Worm (Caenorhabditis elegans) whole organism, L4 larva: Measurements from ENCODE around the gene gst-8.
A peak's percentile ranks its signal among the peaks of the same experiment; 100 is the strongest.

Experiments used
- D1046.2 ChIP-seq: fragments of 200-800 bp; sonication (Bioruptor generic); IDR thresholded peaks from 2 replicates; pipeline ENCODE4 v1.3.6; 2022; ENCODE audit warnings: missing genetic modification characterization, missing compliant biosample characterization
- F26F4.8 ChIP-seq: fragments of 200-800 bp; sonication (Bioruptor generic); conservative IDR thresholded peaks from 2 replicates; pipeline ENCODE4 v1.3.6; 2022; ENCODE audit warnings: missing genetic modification characterization, missing compliant biosample characterization
- F49E8.2 ChIP-seq: sonication (generic microtip); optimal IDR thresholded peaks from 2 replicates; lab custom pipeline; 2016; ENCODE audit warnings: missing compliant biosample characterization, mild to moderate bottlenecking, missing genetic modification characterization, borderline replicate concordance
- T26A8.4 ChIP-seq: fragments of 200-800 bp; sonication (Bioruptor generic); IDR thresholded peaks from 2 replicates; pipeline ENCODE4 v1.3.6; 2022; ENCODE audit warnings: missing genetic modification characterization, missing compliant biosample characterization
- Y48G9A.11 ChIP-seq: fragments of 200-800 bp; sonication (Bioruptor generic); IDR thresholded peaks from 2 replicates; pipeline ENCODE4 v1.3.6; 2022; ENCODE audit warnings: missing genetic modification reagents, missing genetic modification characterization, missing compliant biosample characterization
- ZK337.2 ChIP-seq: fragments of 200-800 bp; sonication (Bioruptor generic); IDR thresholded peaks from 2 replicates; pipeline ENCODE4 v1.3.6; 2022; ENCODE audit warnings: missing genetic modification reagents, missing genetic modification characterization, missing compliant biosample characterization
- ceh-32 ChIP-seq: sonication (generic microtip); optimal IDR thresholded peaks from 2 replicates; lab custom pipeline; 2016; ENCODE audit warnings: mild to moderate bottlenecking, missing genetic modification characterization, missing compliant biosample characterization; ENCODE audit not compliant: poor library complexity
- ceh-82 ChIP-seq: sonication (generic microtip); optimal IDR thresholded peaks from 2 replicates; lab custom pipeline; 2017; ENCODE audit warnings: missing biosample characterization, missing genetic modification characterization
- ctbp-1 ChIP-seq: fragments of 200-800 bp; sonication (Bioruptor generic); IDR thresholded peaks from 2 replicates; pipeline ENCODE4 v1.3.6; 2022; ENCODE audit warnings: missing genetic modification reagents, missing genetic modification characterization, missing compliant biosample characterization
- daf-16 ChIP-seq, 3 experiments: sonication (generic microtip); optimal IDR thresholded peaks; 2 replicates each; lab custom pipeline; 2016 to 2017; ENCODE audit warnings: missing genetic modification characterization in 3 of 3, missing genetic modification reagents in 3 of 3, mild to moderate bottlenecking in 2 of 3, missing compliant biosample characterization in 2 of 3, missing biosample characterization in 1 of 3, moderate library complexity in 1 of 3
- dmd-6 ChIP-seq: fragments of 200-800 bp; sonication (Bioruptor generic); IDR thresholded peaks from 2 replicates; pipeline ENCODE4 v1.3.6; 2022; ENCODE audit warnings: missing genetic modification reagents, missing genetic modification characterization, missing compliant biosample characterization
- egl-43 ChIP-seq: fragments of 200-800 bp; sonication (Bioruptor generic); IDR thresholded peaks from 2 replicates; pipeline ENCODE4 v1.3.6; 2022; ENCODE audit warnings: missing genetic modification reagents, missing genetic modification characterization, missing compliant biosample characterization
- fkh-10 ChIP-seq: fragments of 150-350 bp; optimal IDR thresholded peaks from 2 replicates; lab custom pipeline; 2014; ENCODE audit warnings: missing biosample characterization, missing genetic modification reagents, missing genetic modification characterization
- hmg-1.1 ChIP-seq: fragments of 200-800 bp; sonication (Bioruptor generic); IDR thresholded peaks from 2 replicates; pipeline ENCODE4 v1.3.6; 2022; ENCODE audit warnings: missing genetic modification reagents, missing genetic modification characterization, missing compliant biosample characterization
- lin-15B ChIP-seq: fragments of 150-350 bp; sonication (generic microtip); optimal IDR thresholded peaks from 3 replicates; lab custom pipeline; 2014; ENCODE audit warnings: missing biosample characterization, missing genetic modification characterization
- lsy-2 ChIP-seq, 2 experiments: fragments of 150-350 bp in 1 of 2; sonication (generic microtip) in 1 of 2; optimal IDR thresholded peaks; 2 replicates each; lab custom pipeline; 2014 to 2017; ENCODE audit warnings: missing biosample characterization in 2 of 2, missing genetic modification characterization in 2 of 2
- madf-5 ChIP-seq, 2 experiments: fragments of 200-800 bp; sonication (Bioruptor generic); IDR thresholded peaks; 2 replicates each; pipeline ENCODE4 v1.3.6; 2022; ENCODE audit warnings: missing compliant biosample characterization in 2 of 2, missing genetic modification characterization in 2 of 2
- mep-1 ChIP-seq: fragments of 150-350 bp; sonication (generic microtip); optimal IDR thresholded peaks from 3 replicates; lab custom pipeline; 2014; ENCODE audit warnings: missing biosample characterization, missing genetic modification characterization
- mes-2 ChIP-seq: sonication (generic microtip); optimal IDR thresholded peaks from 2 replicates; lab custom pipeline; 2016; ENCODE audit warnings: missing genotype, mild to moderate bottlenecking, missing genetic modification characterization, missing compliant biosample characterization; ENCODE audit not compliant: poor library complexity, severe bottlenecking
- pha-4 ChIP-seq, 2 experiments: fragments of 150-350 bp in 1 of 2; fragments of 200-800 bp in 1 of 2; sonication (Bioruptor generic) in 1 of 2; IDR thresholded peaks in 1 of 2; optimal IDR thresholded peaks in 1 of 2; 2 replicates each; pipeline versions ENCODE4 v1.3.6 to Lab custom; 2014 to 2022; ENCODE audit warnings: missing genetic modification characterization in 2 of 2, missing genetic modification reagents in 2 of 2, missing biosample characterization in 1 of 2, missing compliant biosample characterization in 1 of 2
- set-16 ChIP-seq: fragments of 200-800 bp; sonication (Bioruptor generic); IDR thresholded peaks from 2 replicates; pipeline ENCODE4 v1.3.6; 2022; ENCODE audit warnings: missing genetic modification reagents, missing genetic modification characterization, missing compliant biosample characterization
- skn-1 ChIP-seq: fragments of 150-350 bp; optimal IDR thresholded peaks from 2 replicates; lab custom pipeline; 2014; ENCODE audit warnings: missing biosample characterization, missing genetic modification characterization
- snpc-4 ChIP-seq: fragments of 150-350 bp; optimal IDR thresholded peaks from 2 replicates; lab custom pipeline; 2014; ENCODE audit warnings: missing biosample characterization, missing genetic modification characterization
- spr-1 ChIP-seq: sonication (generic microtip); optimal IDR thresholded peaks from 2 replicates; lab custom pipeline; 2016; ENCODE audit warnings: mild to moderate bottlenecking, missing genetic modification characterization, missing compliant biosample characterization
- spr-3 ChIP-seq: fragments of 200-800 bp; sonication (Bioruptor generic); optimal IDR thresholded peaks from 2 replicates; lab custom pipeline; 2018; ENCODE audit warnings: mild to moderate bottlenecking, missing genetic modification characterization, missing compliant biosample characterization
- unc-130 ChIP-seq: sonication (generic microtip); optimal IDR thresholded peaks from 2 replicates; lab custom pipeline; 2016; ENCODE audit warnings: missing genetic modification reagents, missing genetic modification characterization, missing compliant biosample characterization
- unc-62 ChIP-seq, 3 experiments: fragments of 150-350 bp in 1 of 3; sonication (generic microtip); optimal IDR thresholded peaks in 2 of 3; peaks in 1 of 3; 1 replicate in 1 of 3; 2 replicates in 2 of 3; lab custom pipeline; 2014 to 2017; ENCODE audit warnings: missing biosample characterization in 3 of 3, missing genetic modification characterization in 3 of 3, missing genetic modification reagents in 3 of 3, missing genotype in 1 of 3
- vab-7 ChIP-seq: fragments of 200-800 bp; sonication (Bioruptor generic); IDR thresholded peaks from 2 replicates; pipeline ENCODE4 v1.3.6; 2022; ENCODE audit warnings: missing genetic modification reagents, missing genetic modification characterization, missing compliant biosample characterization
- zag-1 ChIP-seq: fragments of 150-350 bp; optimal IDR thresholded peaks from 2 replicates; lab custom pipeline; 2014; ENCODE audit warnings: missing biosample characterization, missing genetic modification characterization

Gene gst-8

ce11 chrII:4869793-4870343 is 13.6 kb upstream of the gst-8 start (continued):
- TF ChIP-seq pha-4 (GFP tag; IDR thresholded peaks at IDR 0.05; lab: Robert Waterston, UW) = no peak; the same call in 1 of the 2 replicates
- no peak for TF ChIP-seq pha-4 (tag; optimal IDR thresholded peaks at IDR 0.05; lab: Kevin White, UChicago)
- TF ChIP-seq lin-15B (tag; lab: Kevin White, UChicago) = no peak
- TF ChIP-seq dmd-6 (GFP tag; lab: Robert Waterston, UW) = no peak
- TF ChIP-seq egl-43 (GFP tag; lab: Robert Waterston, UW) = 0 out of 2 replicates have a peak, but pooled peaks have one; percentile 33
- TF ChIP-seq ctbp-1 (GFP tag; lab: Robert Waterston, UW) = 0 out of 2 replicates have a peak, but pooled peaks have one; percentile 29
- TF ChIP-seq set-16 = peak; percentile 98
- TF ChIP-seq spr-1 = no peak
- TF ChIP-seq hmg-1.1 (GFP tag; lab: Robert Waterston, UW) = no peak
- TF ChIP-seq mes-2 (tag; lab: Kevin White, UChicago) = no peak
- no peak for TF ChIP-seq vab-7

ce11 chrII:4870691-4871090 is 12.8 kb upstream of the gst-8 start, which contains the start of gene col-20:
col-20 (minus strand) TSS chrII:4870791.
- TF ChIP-seq snpc-4 (tag; lab: Kevin White, UChicago) (no peak), spr-3 (GFP tag; lab: Kevin White, UChicago) (no peak), unc-130 (GFP tag; lab: Kevin White, UChicago) (no peak), T26A8.4 (GFP tag; lab: Robert Waterston, UW) (no peak), Y48G9A.11 (no peak), fkh-10 (GFP tag; lab: Kevin White, UChicago) (no peak), unc-62 (GFP tag; optimal IDR thresholded peaks at IDR 0.05 in 1 of 2; lab: Kevin White, UChicago) (no peak), unc-62 (tag; optimal IDR thresholded peaks at IDR 0.05; lab: Kevin White, UChicago) (no peak), mep-1 (no peak), D1046.2 (no peak), skn-1 (tag; lab: Kevin White, UChicago) (no peak)

DNA sequence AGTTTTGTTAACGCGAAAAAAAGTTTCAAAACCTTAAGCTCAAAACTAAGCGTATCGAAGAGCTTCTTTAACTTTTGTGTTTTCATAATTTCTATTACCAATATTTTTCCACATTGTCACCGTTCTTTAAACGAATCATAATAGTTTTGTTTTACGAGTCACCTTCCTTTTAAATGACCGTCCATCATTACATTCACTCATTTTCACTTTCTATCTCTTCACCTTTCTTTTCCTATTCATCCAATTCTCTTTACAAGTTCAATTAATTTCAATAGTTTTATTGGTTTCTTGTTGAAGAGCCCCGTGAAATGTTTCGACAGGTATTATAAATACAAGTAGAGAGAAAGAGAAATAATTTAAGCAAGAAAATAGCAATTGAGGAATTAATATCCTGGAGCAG is 11.7 kb upstream of the gst-8 start:
- TF ChIP-seq mep-1 = no peak
- peak; percentile 20 for TF ChIP-seq ceh-82 (tag; lab: Kevin White, UChicago)

DNA sequence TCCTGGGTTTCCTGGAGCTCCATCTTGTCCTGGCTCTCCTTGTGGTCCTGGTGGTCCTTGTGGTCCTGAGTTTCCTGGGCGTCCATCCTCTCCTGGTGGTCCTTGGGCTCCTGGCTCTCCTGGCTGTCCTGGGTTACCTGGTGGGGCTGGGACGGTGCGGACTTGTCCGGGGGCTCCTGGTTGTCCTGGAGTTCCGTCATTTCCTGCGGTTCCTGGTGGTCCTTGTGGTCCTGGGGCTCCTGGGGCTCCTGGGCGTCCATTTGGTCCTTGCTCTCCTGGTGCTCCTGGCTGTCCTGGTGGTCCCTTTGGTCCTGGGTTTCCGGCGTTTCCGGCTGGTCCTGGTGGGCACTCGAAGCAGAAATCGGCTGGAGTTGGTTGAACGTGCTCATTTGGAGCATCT is 11.2 kb upstream of the gst-8 start:
- TF ChIP-seq F26F4.8 (0 out of 2 replicates have a peak, but pooled peaks have one; percentile 24), T26A8.4 (GFP tag; lab: Robert Waterston, UW) (0 out of 2 replicates have a peak, but pooled peaks have one; percentile 17), Y48G9A.11 (0 out of 2 replicates have a peak, but pooled peaks have one; percentile 13), madf-5 (GFP tag; IDR thresholded peaks at IDR 0.05; lab: Robert Waterston, UW) (0 out of 4 replicates have a peak, but pooled peaks of 1 of the 2 experiments have one; percentile 49), set-16 (peak; percentile 98)

DNA sequence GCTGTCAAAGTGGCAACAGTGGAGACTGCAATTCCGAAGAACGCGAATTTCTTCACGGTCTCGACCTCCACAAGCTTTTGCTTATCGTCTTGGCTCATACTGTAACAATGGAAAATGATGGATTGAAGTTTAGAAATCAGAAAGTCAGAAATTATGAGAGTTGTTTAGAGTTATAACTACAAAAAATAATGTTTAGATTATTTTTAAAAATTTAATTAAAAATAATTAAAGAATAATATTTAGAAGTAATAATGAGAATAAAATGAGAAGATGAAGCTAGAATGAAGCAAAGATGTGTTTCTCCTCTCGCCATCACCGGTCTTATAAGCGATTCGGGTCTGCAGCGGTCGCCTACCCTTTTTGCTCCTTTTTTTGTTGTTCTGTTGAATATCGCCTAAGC is 10.5 kb upstream of the gst-8 start, which contains the start of gene col-73:
col-73 (minus strand) TSS at position 101 of the 400 bp plus-strand sequence.
- TF ChIP-seq dmd-6 (GFP tag; lab: Robert Waterston, UW) (no peak), lsy-2 (tag; optimal IDR thresholded peaks at IDR 0.05; lab: Kevin White, UChicago) (no peak), ceh-32 (no peak), ZK337.2 (GFP tag; lab: Robert Waterston, UW) (no peak), daf-16 (GFP tag; optimal IDR thresholded peaks at IDR 0.05; lab: Kevin White, UChicago) (no peak), daf-16 (tag; optimal IDR thresholded peaks at IDR 0.05; lab: Kevin White, UChicago) (no peak), F49E8.2 (tag; lab: Kevin White, UChicago) (no peak), zag-1 (no peak)
